Fruit fly (Drosophila melanogaster): ENCODE measurements around the gene Sry-delta.

The Sry-delta gene

dm6 chr3R:30046029-30047001, 3.2 kb downstream of the Sry-delta start, which contains the start of the genes RpL32 and CG7943 (continued):
- TF ChIP-seq CG18011 (GFP tag; optimal IDR thresholded peaks at IDR 0.05) (peak; percentile 77), CG6272 (GFP tag; IDR thresholded peaks at IDR 0.05) (peak; percentile 95), CG15514 (GFP tag; optimal IDR thresholded peaks at IDR 0.05) (peak; percentile 94), Atf3 (GFP tag; optimal IDR thresholded peaks at IDR 0.05) (peak; percentile 89), jigr1 (GFP tag; IDR thresholded peaks at IDR 0.05) (peak; percentile 83), CG33557 (GFP tag; optimal IDR thresholded peaks at IDR 0.05) (peak; percentile 70), CG17912 (GFP tag; optimal IDR thresholded peaks at IDR 0.05) (peak; percentile 62), gro (GFP tag; optimal IDR thresholded peaks at IDR 0.05) (peak; percentile 98), Atf6 (GFP tag; IDR thresholded peaks at IDR 0.05) (peak; percentile 96), bsh (GFP tag; optimal IDR thresholded peaks at IDR 0.05) (peak in 1 of 2 experiments; percentile 84), wor (GFP tag; IDR thresholded peaks at IDR 0.05) (peak; percentile 82), sr (GFP tag; IDR thresholded peaks at IDR 0.05) (peak; percentile 89), dati (GFP tag; IDR thresholded peaks at IDR 0.05) (peak; percentile 81), CG10959 (GFP tag; IDR thresholded peaks at IDR 0.05) (peak; percentile 91), psq (GFP tag; optimal IDR thresholded peaks at IDR 0.05) (peak; percentile 62), nau (GFP tag; optimal IDR thresholded peaks at IDR 0.05) (peak; percentile 93), Optix (GFP tag; IDR thresholded peaks at IDR 0.05) (peak; percentile 97), TFAM (GFP tag; optimal IDR thresholded peaks at IDR 0.05) (peak; percentile 85), ftz-f1 (GFP tag; optimal IDR thresholded peaks at IDR 0.05) (peak; percentile 81), mld (GFP tag; IDR thresholded peaks at IDR 0.05; ENCODE audit: partially characterized antibody) (peak; percentile 100), Hr39 (optimal IDR thresholded peaks at IDR 0.05) (no peak), Adf1 (GFP tag; IDR thresholded peaks at IDR 0.05) (peak; percentile 78), CG42726 (GFP tag; IDR thresholded peaks at IDR 0.05; ENCODE audit: partially characterized antibody) (peak; percentile 100), ssp (GFP tag; IDR thresholded peaks at IDR 0.05) (peak; percentile 91), Sox102F (GFP tag; optimal IDR thresholded peaks at IDR 0.05) (peak; percentile 78), CG17361 (GFP tag; IDR thresholded peaks at IDR 0.05) (peak; percentile 96), Dad (GFP tag; optimal IDR thresholded peaks at IDR 0.05) (peak; percentile 97), pros (GFP tag; optimal IDR thresholded peaks at IDR 0.05) (peak; percentile 54), phol (tag; optimal IDR thresholded peaks at IDR 0.05) (peak; percentile 96), jumu (GFP tag; optimal IDR thresholded peaks at IDR 0.05) (peak; percentile 97), Ssrp (tag; optimal IDR thresholded peaks at IDR 0.05) (peak; percentile 82), CG11093 (GFP tag; IDR thresholded peaks at IDR 0.05) (peak; percentile 87), pfk (GFP tag; optimal IDR thresholded peaks at IDR 0.05) (peak; percentile 80), CG3838 (GFP tag; optimal IDR thresholded peaks at IDR 0.05) (peak; percentile 80), Xrp1 (GFP tag; IDR thresholded peaks at IDR 0.05) (peak; percentile 94), HmgZ (tag; optimal IDR thresholded peaks at IDR 0.05) (peak; percentile 91), Bgb (GFP tag; IDR thresholded peaks at IDR 0.05; ENCODE audit: partially characterized antibody) (peak; percentile 100), sens-2 (GFP tag; IDR thresholded peaks at IDR 0.05) (peak; percentile 96), hth (optimal IDR thresholded peaks at IDR 0.05) (no peak), CG5953 (GFP tag; IDR thresholded peaks at IDR 0.05) (peak; percentile 92), CG9797 (GFP tag; optimal IDR thresholded peaks at IDR 0.05) (peak; percentile 79), CG33213 (GFP tag; optimal IDR thresholded peaks at IDR 0.05) (peak; percentile 96), yki (optimal IDR thresholded peaks at IDR 0.05) (no peak), aop (GFP tag; IDR thresholded peaks at IDR 0.05) (peak; percentile 88), sima (GFP tag; optimal IDR thresholded peaks at IDR 0.05) (peak; percentile 97), CG10274 (GFP tag; optimal IDR thresholded peaks at IDR 0.05) (peak; percentile 87), repo (GFP tag; optimal IDR thresholded peaks at IDR 0.05) (peak; percentile 96), fru (optimal IDR thresholded peaks at IDR 0.05) (no peak), onecut (GFP tag; IDR thresholded peaks at IDR 0.05) (peak; percentile 90), h (optimal IDR thresholded peaks at IDR 0.05) (no peak), CG3065 (GFP tag; optimal IDR thresholded peaks at IDR 0.05) (peak; percentile 74)
